Fruit fly (Drosophila melanogaster): ENCODE results near the gene CG6813.
A peak's percentile ranks its signal among the peaks of the same experiment; 100 is the strongest.

CG6813 gene

DNA sequence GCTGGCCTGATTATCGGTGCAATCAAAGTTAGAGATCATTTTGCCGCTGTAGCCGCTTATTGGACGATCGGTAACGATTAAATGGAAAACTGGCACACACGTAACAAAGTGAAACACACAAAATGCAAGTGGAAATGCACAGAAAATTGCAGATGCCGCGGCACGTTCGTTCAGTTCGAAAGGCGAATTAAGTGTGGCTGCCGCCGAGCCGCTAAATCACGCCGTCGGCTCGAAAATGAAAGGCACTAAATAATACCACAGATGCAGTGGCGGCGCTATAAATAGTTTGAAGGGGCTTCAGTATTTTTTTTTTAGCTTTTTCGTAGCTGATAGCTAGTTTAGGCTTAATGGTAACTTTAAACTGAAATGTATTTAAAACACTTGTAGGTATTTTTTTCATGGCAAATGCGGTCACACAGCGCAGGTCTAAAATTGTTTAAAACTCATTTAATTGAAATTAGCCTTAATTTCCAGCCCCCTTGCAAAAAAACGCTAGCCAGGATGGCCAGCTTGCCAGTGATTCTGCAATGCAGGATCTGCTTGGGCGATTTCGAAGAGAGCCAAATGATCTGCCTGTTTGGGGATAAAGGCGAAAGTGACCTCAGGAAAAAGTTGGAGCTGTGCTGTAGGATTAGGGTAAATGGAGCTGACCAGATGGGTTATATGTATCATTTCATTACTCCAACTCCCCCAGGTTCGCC is 6.6 kb downstream of the CG6813 start, which contains the start of the genes Jupiter and CG14710:
Gene Jupiter, minus strand, starts transcription at position 198 of the 701 bp plus-strand sequence.
Gene CG14710, plus strand, starts transcription at position 382 of the 701 bp plus-strand sequence.
- TF ChIP-seq Rel (GFP tag; optimal IDR thresholded peaks at IDR 0.05) (no peak), Rel (tag; optimal IDR thresholded peaks at IDR 0.05) (peak; percentile 47), Sp1 (GFP tag; optimal IDR thresholded peaks at IDR 0.05) (peak; percentile 60), dsf (GFP tag; optimal IDR thresholded peaks at IDR 0.05; ENCODE audit: borderline replicate concordance) (peak; percentile 36), rgr (GFP tag; optimal IDR thresholded peaks at IDR 0.05) (peak; percentile 33), dl (GFP tag; optimal IDR thresholded peaks at IDR 0.05; ENCODE audit: insufficient read depth in 1 of 2, partially characterized antibody in 2 of 2) (no peak), foxo (GFP tag; optimal IDR thresholded peaks at IDR 0.05) (peak in 1 of 2 experiments; percentile 73), woc (GFP tag; optimal IDR thresholded peaks at IDR 0.05) (peak; percentile 37), ey (GFP tag; optimal IDR thresholded peaks at IDR 0.05) (peak; percentile 67), CG9705 (GFP tag; optimal IDR thresholded peaks at IDR 0.05) (peak; percentile 56), Vsx2 (GFP tag; optimal IDR thresholded peaks at IDR 0.05; ENCODE audit: partially characterized antibody) (no peak), br (GFP tag; optimal IDR thresholded peaks at IDR 0.05) (peak; percentile 3), Jra (GFP tag; optimal IDR thresholded peaks at IDR 0.05) (peak; percentile 29), HLH106 (tag; optimal IDR thresholded peaks at IDR 0.05) (peak; percentile 63), jim (GFP tag; optimal IDR thresholded peaks at IDR 0.05) (peak; percentile 10), h (GFP tag; optimal IDR thresholded peaks at IDR 0.05) (peak; percentile 68), Myc (optimal IDR thresholded peaks at IDR 0.05) (peak; percentile 46), OdsH (GFP tag; optimal IDR thresholded peaks at IDR 0.05) (peak; percentile 48), Hr83 (GFP tag; optimal IDR thresholded peaks at IDR 0.05; ENCODE audit: poor library complexity, severe bottlenecking) (peak; percentile 79), dmrt93B (GFP tag; optimal IDR thresholded peaks at IDR 0.05) (no peak), sv (GFP tag; optimal IDR thresholded peaks at IDR 0.05) (peak; percentile 62), Hnf4 (GFP tag; optimal IDR thresholded peaks at IDR 0.05) (peak; percentile 76), psq (GFP tag; optimal IDR thresholded peaks at IDR 0.05) (peak; percentile 37), CG32264 (GFP tag; optimal IDR thresholded peaks at IDR 0.05) (no peak), fru (GFP tag; optimal IDR thresholded peaks at IDR 0.05) (peak; percentile 60), lola (GFP tag; optimal IDR thresholded peaks at IDR 0.05) (no peak)

DNA sequence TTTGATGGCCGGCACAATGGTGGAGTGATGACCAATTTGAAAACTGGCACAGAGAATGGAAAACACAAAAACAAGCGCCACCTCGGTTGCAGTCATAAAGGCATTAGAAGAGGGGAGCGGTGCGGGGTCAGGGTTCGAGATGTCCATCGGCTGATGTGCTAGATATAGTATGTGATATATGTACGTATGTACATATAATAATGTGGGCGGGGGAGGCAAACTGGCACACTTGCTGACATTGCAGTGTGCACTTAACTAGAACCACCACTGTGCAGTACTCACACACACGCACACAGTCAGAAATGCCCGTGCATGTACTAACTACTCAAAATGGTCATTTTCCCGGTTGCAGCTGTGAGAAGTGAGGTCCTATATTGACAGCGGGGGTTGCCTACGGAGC is 7.6 kb downstream of the CG6813 start:
- TF ChIP-seq foxo (GFP tag; optimal IDR thresholded peaks at IDR 0.05) (no peak), Hnf4 (GFP tag; optimal IDR thresholded peaks at IDR 0.05) (no peak), woc (GFP tag; optimal IDR thresholded peaks at IDR 0.05) (no peak), pan (optimal IDR thresholded peaks at IDR 0.05) (no peak), Myc (optimal IDR thresholded peaks at IDR 0.05) (no peak), dl (GFP tag; optimal IDR thresholded peaks at IDR 0.05; ENCODE audit: insufficient read depth in 1 of 2, partially characterized antibody in 2 of 2) (no peak), dmrt93B (GFP tag; optimal IDR thresholded peaks at IDR 0.05) (no peak), CrebA (GFP tag; optimal IDR thresholded peaks at IDR 0.05; ENCODE audit: borderline replicate concordance) (no peak), lola (GFP tag; optimal IDR thresholded peaks at IDR 0.05) (no peak), br (GFP tag; optimal IDR thresholded peaks at IDR 0.05) (no peak), Mio (GFP tag; optimal IDR thresholded peaks at IDR 0.05) (no peak), HLH106 (tag; optimal IDR thresholded peaks at IDR 0.05) (no peak)

DNA sequence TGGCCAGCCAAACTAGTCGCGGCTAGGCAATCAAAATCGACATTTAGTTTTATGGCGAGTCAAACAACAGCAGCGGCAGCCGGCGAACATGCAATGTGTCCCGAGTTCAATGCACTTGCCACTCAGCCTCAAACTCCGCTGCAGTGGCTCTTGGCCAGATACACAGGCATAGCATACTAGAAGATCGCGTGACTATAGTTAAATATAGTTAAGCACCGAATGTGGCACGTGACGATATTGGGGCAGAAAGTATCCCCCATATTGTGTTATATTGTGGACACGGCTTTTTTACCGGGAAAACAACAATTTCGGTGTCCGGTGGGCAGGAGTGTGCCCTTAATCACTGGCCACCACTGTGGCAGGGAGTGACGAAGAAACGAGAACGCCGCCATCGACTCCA is 8.6 kb downstream of the CG6813 start:
- TF ChIP-seq Dif (GFP tag; optimal IDR thresholded peaks at IDR 0.05; ENCODE audit: partially characterized antibody): no peak
- TF ChIP-seq Hnf4 (GFP tag; optimal IDR thresholded peaks at IDR 0.05): no peak
- TF ChIP-seq rgr (GFP tag; optimal IDR thresholded peaks at IDR 0.05): no peak
- no peak for TF ChIP-seq dsf (GFP tag; optimal IDR thresholded peaks at IDR 0.05; ENCODE audit: borderline replicate concordance)
- TF ChIP-seq sv (GFP tag; optimal IDR thresholded peaks at IDR 0.05): no peak
- TF ChIP-seq Mio (GFP tag; optimal IDR thresholded peaks at IDR 0.05): no peak
- no peak for TF ChIP-seq woc (GFP tag; optimal IDR thresholded peaks at IDR 0.05)
- no peak for TF ChIP-seq CG32264 (GFP tag; optimal IDR thresholded peaks at IDR 0.05)
- no peak for TF ChIP-seq Vsx2 (GFP tag; optimal IDR thresholded peaks at IDR 0.05; ENCODE audit: partially characterized antibody)
- no peak for TF ChIP-seq Myc (optimal IDR thresholded peaks at IDR 0.05)
- no peak for TF ChIP-seq brk (GFP tag; optimal IDR thresholded peaks at IDR 0.05)
- TF ChIP-seq h (GFP tag; optimal IDR thresholded peaks at IDR 0.05): no peak
- no peak for TF ChIP-seq pan (optimal IDR thresholded peaks at IDR 0.05)
- TF ChIP-seq Hr83 (GFP tag; optimal IDR thresholded peaks at IDR 0.05; ENCODE audit: poor library complexity, severe bottlenecking): no peak

DNA sequence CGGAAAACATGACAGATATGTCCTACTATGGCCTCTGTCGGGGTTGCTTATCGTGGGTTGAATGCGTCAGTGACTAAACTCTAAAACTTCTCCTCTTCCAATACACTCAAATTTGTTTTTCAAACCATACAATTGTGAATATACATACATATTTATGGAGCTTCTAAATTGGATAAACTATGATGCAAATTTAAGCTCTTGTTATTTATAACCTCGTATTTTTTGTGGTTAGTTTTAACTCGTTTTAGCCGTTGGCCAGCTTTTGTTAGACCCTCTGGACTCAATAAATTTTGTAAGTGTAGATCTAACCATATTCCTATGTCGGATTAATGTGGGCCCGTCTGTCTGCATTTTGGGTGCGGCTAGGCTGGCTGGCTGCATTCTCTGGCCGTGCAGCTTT is 9.1 kb downstream of the CG6813 start:
- no peak for TF ChIP-seq Vsx2 (GFP tag; optimal IDR thresholded peaks at IDR 0.05; ENCODE audit: partially characterized antibody)
